Worm (Caenorhabditis elegans) whole organism, L4/young adult: ENCODE data around the gene irld-49.

Source experiments
- W03F9.2 ChIP-seq: fragments of 150-350 bp; optimal IDR thresholded peaks from 2 replicates; lab custom pipeline; 2014; ENCODE audit warnings: missing biosample characterization, missing genetic modification characterization
- dao-5 ChIP-seq: sonication (generic microtip); optimal IDR thresholded peaks from 2 replicates; lab custom pipeline; 2016; ENCODE audit warnings: missing genotype, missing genetic modification characterization, moderate library complexity, missing compliant biosample characterization
- him-1 ChIP-seq: sonication (generic microtip); optimal IDR thresholded peaks from 2 replicates; lab custom pipeline; 2016; ENCODE audit warnings: missing genotype, missing genetic modification reagents, missing genetic modification characterization, missing compliant biosample characterization

Gene irld-49

ce11 chrII:2985935-2986498, 42.0 kb downstream of the irld-49 start:
- TF ChIP-seq W03F9.2 (no peak), him-1 (no peak), dao-5 (tag; lab: Kevin White, UChicago) (no peak)

- TF ChIP-seq dao-5 (tag; lab: Kevin White, UChicago): no peak
- no peak for TF ChIP-seq W03F9.2
- no peak for TF ChIP-seq him-1
Observed at ce11 chrII:2987122-2987556, 43.2 kb downstream of the irld-49 start.

DNA sequence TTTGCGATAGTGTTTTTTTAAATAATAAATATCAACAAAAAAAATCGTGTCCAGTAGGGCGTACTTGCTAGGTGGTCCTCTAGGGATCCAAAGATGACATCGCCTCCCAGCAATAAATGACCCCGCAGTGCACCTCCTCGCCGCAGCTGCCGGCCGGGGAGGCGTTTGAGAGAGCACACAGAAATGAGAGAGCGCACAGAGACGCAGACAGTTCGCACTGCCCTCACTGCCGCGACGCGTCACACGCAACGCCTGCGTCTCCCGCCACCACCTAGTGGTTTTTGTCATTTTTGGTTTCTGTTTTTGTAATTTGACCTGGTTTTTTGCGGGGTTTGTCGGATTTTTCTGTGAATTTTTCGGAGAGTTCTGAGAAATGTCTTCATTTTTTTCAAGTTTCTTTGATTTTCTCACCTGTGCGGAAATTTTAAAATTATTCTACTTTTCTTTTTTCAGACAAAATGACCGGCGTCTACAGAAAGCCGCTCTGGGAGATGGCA, 43.9 kb downstream of the irld-49 start, which contains the start of gene lido-7:
Gene lido-7, plus strand, starts transcription at position 447 of the 497 bp plus-strand sequence.
- TF ChIP-seq dao-5 (tag; lab: Kevin White, UChicago) (no peak), him-1 (peak; percentile 18), W03F9.2 (no peak)

DNA sequence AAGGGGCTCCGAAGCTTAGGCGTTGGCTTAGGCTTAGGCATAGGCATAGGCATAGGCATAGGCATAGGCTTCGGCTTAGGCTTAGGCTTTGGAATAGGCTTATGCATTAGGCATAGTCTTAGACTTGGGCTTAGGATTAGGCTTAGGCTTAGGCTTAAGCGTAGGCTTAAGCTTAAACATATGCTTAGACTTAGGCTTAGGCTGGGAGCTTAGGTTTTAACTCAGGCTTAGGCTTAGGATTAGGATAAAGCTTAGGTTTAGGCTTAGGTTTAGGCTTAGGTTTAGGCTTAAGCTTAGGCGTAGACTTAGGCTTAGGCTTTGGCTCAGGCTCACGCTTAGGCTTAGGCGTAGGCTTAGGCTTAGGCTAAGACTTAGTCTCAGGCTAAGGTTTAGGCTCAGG, 46.1 kb downstream of the irld-49 start:
- TF ChIP-seq dao-5 (tag; lab: Kevin White, UChicago): no peak
- no peak for TF ChIP-seq W03F9.2
- TF ChIP-seq him-1: no peak

DNA sequence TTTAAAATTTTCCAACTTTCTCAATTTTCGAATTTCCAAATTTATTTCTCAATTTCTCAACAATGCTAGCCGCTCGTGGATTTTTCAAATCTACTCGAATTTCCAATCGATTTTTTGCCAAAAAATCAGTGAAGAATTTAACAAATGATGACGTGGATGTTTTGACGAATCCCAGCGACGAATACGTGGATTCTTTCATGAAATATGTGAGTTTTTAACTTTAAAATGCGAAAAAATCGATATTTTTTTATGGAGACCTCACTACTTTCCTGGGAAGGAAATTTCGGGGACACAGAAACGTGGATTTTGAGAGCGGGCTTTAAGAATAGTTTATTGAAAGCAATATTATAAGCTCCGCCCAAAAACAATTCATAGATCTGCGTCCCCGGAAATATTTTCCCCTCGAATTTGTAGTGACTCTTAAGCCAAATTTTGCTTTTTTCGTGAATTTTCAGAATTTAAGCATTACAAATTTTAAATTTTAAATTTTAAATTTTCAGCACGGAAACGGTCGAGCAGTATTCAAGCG, 47.6 kb downstream of the irld-49 start, which contains the start of gene K08A2.2:
Gene K08A2.2, plus strand, starts transcription at position 51 of the 529 bp plus-strand sequence.
- TF ChIP-seq W03F9.2 (no peak), dao-5 (tag; lab: Kevin White, UChicago) (no peak), him-1 (no peak)

- no peak for TF ChIP-seq him-1
- no peak for TF ChIP-seq W03F9.2
- no peak for TF ChIP-seq dao-5 (tag; lab: Kevin White, UChicago)
Observed at ce11 chrII:2992300-2992699, 48.3 kb downstream of the irld-49 start.

DNA sequence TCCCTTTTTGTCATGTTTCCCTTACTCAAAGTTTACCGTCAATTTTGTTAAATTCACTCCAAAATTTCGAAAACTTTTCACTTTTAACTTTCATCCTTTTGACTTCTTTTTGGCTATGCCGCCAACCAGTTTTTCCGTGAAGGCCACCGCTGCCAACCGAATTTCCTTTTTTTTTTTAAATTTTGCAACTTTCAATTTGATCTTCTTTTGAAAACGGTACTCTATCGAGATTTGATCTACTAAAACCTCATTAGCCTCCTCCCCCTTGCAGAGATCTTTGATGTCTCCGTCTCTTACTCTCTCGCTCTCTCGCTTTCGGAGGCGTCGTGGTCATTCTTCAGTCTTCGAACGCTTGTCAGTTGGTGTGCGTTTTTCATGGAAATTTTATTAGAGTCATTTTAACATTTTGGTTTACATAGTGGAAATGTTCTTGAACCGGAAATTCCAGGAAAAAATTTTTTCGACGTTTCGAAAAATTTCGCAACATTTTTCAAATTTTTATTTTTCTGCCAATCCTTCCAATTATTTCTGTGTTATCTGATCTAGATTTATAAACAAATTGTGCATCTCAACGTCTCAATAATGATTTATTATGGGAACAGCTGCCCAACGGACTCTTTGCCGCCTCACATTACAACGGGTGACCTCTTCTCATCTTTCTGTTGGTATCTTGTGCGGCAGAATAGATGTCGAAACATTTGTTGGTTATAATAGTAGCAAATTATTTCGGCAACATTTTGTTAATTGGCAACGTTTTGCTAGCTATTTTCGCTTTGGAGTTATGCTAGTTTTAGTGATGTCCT, 50.8 kb downstream of the irld-49 start:
- TF ChIP-seq dao-5 (tag; lab: Kevin White, UChicago) (no peak), him-1 (no peak), W03F9.2 (no peak)
